Worm (Caenorhabditis elegans) whole organism, midembryonic: Measurements from ENCODE around the gene tbc-7.

Experiments used
- T22C8.4 ChIP-seq: fragments of 200-800 bp; sonication (Bioruptor generic); IDR thresholded peaks from 2 replicates; pipeline ENCODE4 v1.3.6; 2022; ENCODE audit warnings: missing genetic modification characterization, missing compliant biosample characterization
- cog-1 ChIP-seq: sonication (generic microtip); optimal IDR thresholded peaks from 2 replicates; lab custom pipeline; 2016; ENCODE audit warnings: missing genetic modification characterization, missing compliant biosample characterization
- flt-1 ChIP-seq: fragments of 200-800 bp; sonication (Bioruptor generic); IDR thresholded peaks from 2 replicates; pipeline ENCODE4 v1.3.6; 2022; ENCODE audit warnings: missing genetic modification characterization, missing compliant biosample characterization
- klf-2 ChIP-seq: fragments of 200-800 bp; sonication (Bioruptor generic); conservative IDR thresholded peaks from 2 replicates; pipeline ENCODE4 v1.3.6; 2022; ENCODE audit warnings: missing genetic modification reagents, missing genetic modification characterization, missing compliant biosample characterization
- med-1 ChIP-seq: sonication (generic microtip); optimal IDR thresholded peaks from 2 replicates; lab custom pipeline; 2017; ENCODE audit warnings: missing genetic modification characterization, mild to moderate bottlenecking, missing compliant biosample characterization, antibody characterized with exemption, missing genetic modification reagents; ENCODE audit not compliant: insufficient read depth
- ref-1 ChIP-seq: fragments of 200-800 bp; sonication (Bioruptor generic); conservative IDR thresholded peaks from 2 replicates; pipeline ENCODE4 v1.3.6; 2022; ENCODE audit warnings: missing genetic modification reagents, missing genetic modification characterization, missing compliant biosample characterization
- tab-1 ChIP-seq: fragments of 200-800 bp; sonication (Bioruptor generic); IDR thresholded peaks from 2 replicates; pipeline ENCODE4 v1.3.6; 2022; ENCODE audit warnings: missing genetic modification characterization, missing compliant biosample characterization
- ztf-23 ChIP-seq: fragments of 200-800 bp; sonication (Bioruptor generic); IDR thresholded peaks from 2 replicates; pipeline ENCODE4 v1.3.6; 2022; ENCODE audit warnings: missing genetic modification reagents, missing genetic modification characterization, missing compliant biosample characterization
- ztf-29 ChIP-seq: fragments of 200-800 bp; sonication (Bioruptor generic); IDR thresholded peaks from 2 replicates; pipeline ENCODE4 v1.3.6; 2022; ENCODE audit warnings: missing genetic modification reagents, missing genetic modification characterization, missing compliant biosample characterization

The tbc-7 gene

ce11 chrX:5190061-5190460 is 56.0 kb downstream of the tbc-7 start:
- TF ChIP-seq ztf-23 (GFP tag; lab: Robert Waterston, UW) (no peak), ztf-29 (GFP tag; lab: Robert Waterston, UW) (no peak), tab-1 (GFP tag; lab: Robert Waterston, UW) (no peak), klf-2 (GFP tag; lab: Robert Waterston, UW) (no peak), cog-1 (no peak), T22C8.4 (no peak), flt-1 (GFP tag; lab: Robert Waterston, UW) (no peak), ref-1 (GFP tag; lab: Robert Waterston, UW) (no peak)

DNA sequence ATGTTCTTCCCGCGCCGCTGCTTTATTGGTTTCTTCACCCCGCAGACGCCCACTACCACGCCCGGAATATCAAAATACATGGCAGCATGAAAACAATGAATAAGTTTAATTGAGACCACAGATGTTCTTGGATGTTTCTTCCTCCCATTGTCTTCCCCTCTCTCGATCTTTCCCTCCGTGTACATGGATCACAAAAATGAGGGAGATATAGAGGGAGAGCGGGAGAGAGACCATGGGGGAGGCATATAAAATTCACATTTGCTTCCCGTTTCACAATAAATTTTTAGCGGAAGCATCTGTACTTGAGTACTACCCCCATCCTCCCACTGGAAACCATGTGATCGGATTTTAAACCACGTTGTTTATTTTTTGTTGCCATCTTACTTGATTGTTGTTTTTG is 59.3 kb downstream of the tbc-7 start:
- no peak for TF ChIP-seq cog-1
- 0 out of 2 replicates have a peak, but pooled peaks have one; percentile 9 for TF ChIP-seq ztf-23 (GFP tag; lab: Robert Waterston, UW)

ce11 chrX:5195462-5196160 is 61.5 kb downstream of the tbc-7 start, which contains the start of gene pqn-62:
Gene pqn-62, plus strand, starts transcription at chrX:5196110.
- TF ChIP-seq flt-1 (GFP tag; lab: Robert Waterston, UW) (no peak), tab-1 (GFP tag; lab: Robert Waterston, UW) (no peak), ztf-23 (GFP tag; lab: Robert Waterston, UW) (no peak), ztf-29 (GFP tag; lab: Robert Waterston, UW) (no peak), cog-1 (no peak), ref-1 (GFP tag; lab: Robert Waterston, UW) (no peak), klf-2 (GFP tag; lab: Robert Waterston, UW) (no peak), med-1 (no peak), T22C8.4 (no peak)
